Fruit fly (Drosophila melanogaster) Kc167 (cell line): ENCODE measurements around the gene PGRP-SB1.

ENCODE experiments used
- Sin3A ChIP-seq: fragments of >200 bp; optimal IDR thresholded peaks from 2 replicates; lab custom pipeline; 2018; ENCODE audit warnings: missing external identifiers
- h ChIP-seq: fragments of >200 bp; optimal IDR thresholded peaks from 3 replicates; lab custom pipeline; 2018; ENCODE audit warnings: missing external identifiers
- insv ChIP-seq: fragments of >200 bp; optimal IDR thresholded peaks from 3 replicates; lab custom pipeline; 2018; ENCODE audit warnings: missing external identifiers

DNA sequence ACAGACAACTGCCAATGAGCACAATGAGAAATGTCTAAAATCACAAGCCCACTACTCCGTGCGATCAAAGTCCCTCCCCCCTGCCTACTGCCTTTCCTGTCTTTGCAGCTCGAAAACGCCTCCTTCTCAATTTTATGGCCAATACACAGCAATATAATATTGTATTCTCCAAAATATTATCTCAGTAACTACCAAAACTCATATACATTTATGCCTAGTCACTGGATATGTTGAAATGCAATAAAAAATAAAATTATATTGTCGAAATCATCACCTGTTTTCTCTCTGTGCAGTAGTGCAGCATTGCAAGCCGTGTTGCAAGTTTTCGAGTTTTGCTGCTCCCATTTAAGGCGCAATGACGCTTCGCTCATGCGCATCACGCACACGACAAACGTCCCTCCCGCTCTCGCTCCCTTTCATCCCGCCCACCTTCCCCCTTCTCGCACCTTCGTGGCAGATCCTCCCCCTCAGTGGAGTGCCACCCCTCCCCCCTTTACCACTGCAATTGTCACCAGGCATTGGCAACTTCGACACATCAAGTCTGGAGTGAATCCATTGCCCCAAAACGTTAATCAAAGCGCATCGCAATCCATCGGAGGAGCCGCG is 30.8 kb upstream of the PGRP-SB1 start:
- TF ChIP-seq insv (no peak), Sin3A (lab: Kevin White, UChicago) (no peak), h (lab: Kevin White, UChicago) (no peak)
